Worm (Caenorhabditis elegans) whole organism, L1 larva: Measurements from ENCODE around the gene Y105C5A.12.

Source experiments
- C16A3.4 ChIP-seq: fragments of 150-350 bp; optimal IDR thresholded peaks from 2 replicates; lab custom pipeline; 2014; ENCODE audit warnings: missing biosample characterization, missing genetic modification characterization
- C34B4.2 ChIP-seq: sonication (generic microtip); optimal IDR thresholded peaks from 2 replicates; lab custom pipeline; 2017; ENCODE audit warnings: mild to moderate bottlenecking, missing genetic modification characterization, missing compliant biosample characterization
- F16B12.6 ChIP-seq: fragments of 150-350 bp; optimal IDR thresholded peaks from 2 replicates; lab custom pipeline; 2014; ENCODE audit warnings: missing biosample characterization, missing genetic modification characterization
- Y116A8C.19 ChIP-seq: sonication (generic microtip); optimal IDR thresholded peaks from 2 replicates; lab custom pipeline; 2016; ENCODE audit warnings: missing compliant biosample characterization, missing genetic modification characterization, borderline replicate concordance
- alr-1 ChIP-seq: fragments of 200-800 bp; sonication (Bioruptor generic); optimal IDR thresholded peaks from 2 replicates; lab custom pipeline; 2018; ENCODE audit warnings: borderline replicate concordance, mild to moderate bottlenecking, missing genetic modification characterization, missing compliant biosample characterization
- blmp-1 ChIP-seq: fragments of 150-350 bp; optimal IDR thresholded peaks from 2 replicates; lab custom pipeline; 2014; ENCODE audit warnings: missing biosample characterization, missing genetic modification characterization
- ceh-8 ChIP-seq: fragments of 200-800 bp; sonication (Bioruptor generic); optimal IDR thresholded peaks from 2 replicates; lab custom pipeline; 2018; ENCODE audit warnings: mild to moderate bottlenecking, missing genetic modification characterization, moderate library complexity, missing compliant biosample characterization
- ceh-88 ChIP-seq: fragments of 200-800 bp; sonication (Bioruptor generic); IDR thresholded peaks from 2 replicates; pipeline ENCODE4 v1.3.6; 2022; ENCODE audit warnings: missing genetic modification characterization, missing compliant biosample characterization
- dsc-1 ChIP-seq: sonication (generic microtip); optimal IDR thresholded peaks from 2 replicates; lab custom pipeline; 2016; ENCODE audit warnings: mild to moderate bottlenecking, missing genetic modification characterization, missing compliant biosample characterization
- efl-1 ChIP-seq, 4 experiments: fragments of 150-350 bp; optimal IDR thresholded peaks in 3 of 4; peaks in 1 of 4; 1 replicate in 1 of 4; 2 replicates in 3 of 4; lab custom pipeline; 2014; ENCODE audit warnings: missing biosample characterization in 2 of 4, missing genetic modification characterization in 2 of 4, missing genetic modification reagents in 2 of 4
- egl-27 ChIP-seq, 2 experiments: fragments of 150-350 bp in 1 of 2; sonication (generic microtip); optimal IDR thresholded peaks; 3 replicates each; lab custom pipeline; 2017 to 2018; ENCODE audit warnings: missing biosample characterization in 2 of 2, missing genetic modification characterization in 2 of 2, missing genetic modification reagents in 2 of 2
- elt-2 ChIP-seq: sonication (generic microtip); optimal IDR thresholded peaks from 2 replicates; lab custom pipeline; 2016; ENCODE audit warnings: missing genetic modification characterization, mild to moderate bottlenecking, inconsistent platforms, missing compliant biosample characterization, missing genetic modification reagents
- elt-3 ChIP-seq, 6 experiments: fragments of 150-350 bp in 1 of 6; sonication (generic microtip); optimal IDR thresholded peaks; 2 replicates each; lab custom pipeline; 2017 to 2018; ENCODE audit warnings: missing biosample characterization in 6 of 6, missing genetic modification characterization in 6 of 6, inconsistent platforms in 1 of 6
- ets-5 ChIP-seq: fragments of 200-800 bp; sonication (Bioruptor generic); IDR thresholded peaks from 2 replicates; pipeline ENCODE4 v1.3.6; 2022; ENCODE audit warnings: missing genetic modification characterization, missing compliant biosample characterization
- fkh-10 ChIP-seq: sonication (generic microtip); optimal IDR thresholded peaks from 2 replicates; lab custom pipeline; 2017; ENCODE audit warnings: missing biosample characterization, missing genetic modification reagents, missing genetic modification characterization
- grh-1 ChIP-seq: fragments of 200-800 bp; sonication (Bioruptor generic); IDR thresholded peaks from 2 replicates; pipeline ENCODE4 v1.3.6; 2022; ENCODE audit warnings: missing genetic modification reagents, missing genetic modification characterization, missing compliant biosample characterization
- hpl-2 ChIP-seq: fragments of 150-350 bp; optimal IDR thresholded peaks from 2 replicates; lab custom pipeline; 2014; ENCODE audit warnings: missing biosample characterization, missing genetic modification reagents, missing genetic modification characterization
- jun-1 ChIP-seq: fragments of 150-350 bp; optimal IDR thresholded peaks from 2 replicates; lab custom pipeline; 2014; ENCODE audit warnings: missing biosample characterization, missing genetic modification reagents, missing genetic modification characterization
- lin-13 ChIP-seq: fragments of 150-350 bp; optimal IDR thresholded peaks from 2 replicates; lab custom pipeline; 2014; ENCODE audit warnings: missing biosample characterization, missing genetic modification reagents, missing genetic modification characterization
- lin-15B ChIP-seq: fragments of 150-350 bp; sonication (generic microtip); optimal IDR thresholded peaks from 3 replicates; lab custom pipeline; 2014; ENCODE audit warnings: missing biosample characterization, missing genetic modification characterization
- lin-39 ChIP-seq: fragments of 150-350 bp; optimal IDR thresholded peaks from 2 replicates; lab custom pipeline; 2014; ENCODE audit warnings: missing biosample characterization, missing genetic modification reagents, missing genetic modification characterization
- lsy-2 ChIP-seq, 2 experiments: fragments of 150-350 bp; optimal IDR thresholded peaks; 2 replicates each; lab custom pipeline; 2014; ENCODE audit warnings: missing biosample characterization in 2 of 2, missing genetic modification characterization in 2 of 2
- mab-9 ChIP-seq: fragments of 200-800 bp; sonication (Bioruptor generic); IDR thresholded peaks from 2 replicates; pipeline ENCODE4 v1.3.6; 2022; ENCODE audit warnings: missing genetic modification reagents, missing genetic modification characterization, missing compliant biosample characterization
- mdl-1 ChIP-seq, 2 experiments: fragments of 150-350 bp; optimal IDR thresholded peaks; 2 replicates each; lab custom pipeline; 2014 to 2017; ENCODE audit warnings: missing biosample characterization in 2 of 2, missing genetic modification characterization in 2 of 2, inconsistent platforms in 1 of 2
- mef-2 ChIP-seq: fragments of 150-350 bp; optimal IDR thresholded peaks from 2 replicates; lab custom pipeline; 2014; ENCODE audit warnings: missing biosample characterization, missing genetic modification characterization
- mep-1 ChIP-seq: fragments of 150-350 bp; optimal IDR thresholded peaks from 2 replicates; lab custom pipeline; 2014; ENCODE audit warnings: missing biosample characterization, missing genetic modification characterization
- nhr-11 ChIP-seq: fragments of 150-350 bp; optimal IDR thresholded peaks from 2 replicates; lab custom pipeline; 2014; ENCODE audit warnings: missing biosample characterization, missing genetic modification characterization
- nhr-12 ChIP-seq: sonication (generic microtip); optimal IDR thresholded peaks from 2 replicates; lab custom pipeline; 2017; ENCODE audit warnings: missing biosample characterization, missing genetic modification characterization
- nhr-20 ChIP-seq: sonication (generic microtip); optimal IDR thresholded peaks from 2 replicates; lab custom pipeline; 2016; ENCODE audit warnings: mild to moderate bottlenecking, missing genetic modification characterization, missing compliant biosample characterization
- nhr-237 ChIP-seq: fragments of 150-350 bp; optimal IDR thresholded peaks from 2 replicates; lab custom pipeline; 2014; ENCODE audit warnings: missing biosample characterization, missing genetic modification characterization
- nhr-47 ChIP-seq: sonication (generic microtip); optimal IDR thresholded peaks from 2 replicates; lab custom pipeline; 2016; ENCODE audit warnings: mild to moderate bottlenecking, missing genetic modification characterization, moderate library complexity, missing compliant biosample characterization
- nhr-85 ChIP-seq: sonication (generic microtip); peaks from one replicate; lab custom pipeline; 2016; ENCODE audit warnings: missing genetic modification characterization, inconsistent platforms, missing compliant biosample characterization
- nhr-90 ChIP-seq: sonication (generic microtip); optimal IDR thresholded peaks from 2 replicates; lab custom pipeline; 2016; ENCODE audit warnings: mild to moderate bottlenecking, missing genetic modification characterization, missing compliant biosample characterization; ENCODE audit not compliant: poor library complexity
- pag-3 ChIP-seq: sonication (generic microtip); optimal IDR thresholded peaks from 2 replicates; lab custom pipeline; 2017; ENCODE audit warnings: missing genetic modification characterization, mild to moderate bottlenecking, missing compliant biosample characterization, antibody characterized with exemption, borderline replicate concordance; ENCODE audit not compliant: insufficient read depth
- rnt-1 ChIP-seq: sonication (generic microtip); optimal IDR thresholded peaks from 2 replicates; lab custom pipeline; 2016; ENCODE audit warnings: mild to moderate bottlenecking, missing genetic modification characterization, moderate library complexity, missing compliant biosample characterization
- skn-1 ChIP-seq: fragments of 150-350 bp; optimal IDR thresholded peaks from 2 replicates; lab custom pipeline; 2014; ENCODE audit warnings: missing biosample characterization, missing genetic modification characterization
- sptf-1 ChIP-seq: fragments of 150-350 bp; optimal IDR thresholded peaks from 2 replicates; lab custom pipeline; 2014; ENCODE audit warnings: missing biosample characterization, missing genetic modification characterization
- tbx-2 ChIP-seq: sonication (generic microtip); optimal IDR thresholded peaks from 2 replicates; lab custom pipeline; 2016; ENCODE audit warnings: missing genetic modification characterization, missing compliant biosample characterization
- unc-130 ChIP-seq: fragments of 150-350 bp; optimal IDR thresholded peaks from 2 replicates; lab custom pipeline; 2017; ENCODE audit warnings: missing biosample characterization, missing genetic modification characterization, inconsistent platforms
- unc-62 ChIP-seq: fragments of 150-350 bp; optimal IDR thresholded peaks from 2 replicates; lab custom pipeline; 2014; ENCODE audit warnings: missing biosample characterization, missing genetic modification reagents, missing genetic modification characterization
- vab-15 ChIP-seq: sonication (generic microtip); optimal IDR thresholded peaks from 2 replicates; lab custom pipeline; 2017; ENCODE audit warnings: missing genotype, mild to moderate bottlenecking, missing genetic modification characterization, missing compliant biosample characterization
- zag-1 ChIP-seq: fragments of 150-350 bp; optimal IDR thresholded peaks from 2 replicates; lab custom pipeline; 2014; ENCODE audit warnings: missing biosample characterization, missing genetic modification characterization
- ztf-11 ChIP-seq, 2 experiments: sonication (generic microtip); optimal IDR thresholded peaks; 2 replicates each; lab custom pipeline; 2016 to 2017; ENCODE audit warnings: missing genetic modification characterization in 2 of 2, missing biosample characterization in 1 of 2, missing compliant biosample characterization in 1 of 2
- ztf-4 ChIP-seq: fragments of 150-350 bp; optimal IDR thresholded peaks from 2 replicates; lab custom pipeline; 2014; ENCODE audit warnings: missing biosample characterization, missing genetic modification characterization

Gene Y105C5A.12

ce11 chrIV:15617667-15618066, 23.9 kb downstream of the Y105C5A.12 start:
- TF ChIP-seq grh-1 (no peak), tbx-2 (tag; lab: Kevin White, UChicago) (no peak), nhr-20 (peak; percentile 50), pag-3 (no peak), nhr-85 (peak; percentile 87), rnt-1 (tag; lab: Kevin White, UChicago) (no peak), nhr-237 (tag; lab: Kevin White, UChicago) (no peak), nhr-90 (tag; lab: Kevin White, UChicago) (no peak), elt-2 (tag; lab: Kevin White, UChicago) (no peak), blmp-1 (tag; lab: Kevin White, UChicago) (peak; percentile 34), nhr-11 (tag; lab: Kevin White, UChicago) (no peak), mep-1 (tag; lab: Kevin White, UChicago) (peak; percentile 13), sptf-1 (tag; lab: Kevin White, UChicago) (no peak), egl-27 (tag; optimal IDR thresholded peaks at IDR 0.05; lab: Kevin White, UChicago) (no peak), elt-3 (tag; optimal IDR thresholded peaks at IDR 0.05; lab: Kevin White, UChicago) (peak in 1 of 6 experiments; percentile 36), vab-15 (tag; lab: Kevin White, UChicago) (no peak), fkh-10 (GFP tag; lab: Kevin White, UChicago) (no peak), ceh-88 (GFP tag; lab: Robert Waterston, UW) (no peak), lsy-2 (tag; optimal IDR thresholded peaks at IDR 0.05; lab: Kevin White, UChicago) (peak in 1 of 2 experiments; percentile 28)

ce11 chrIV:15616971-15617370, 24.6 kb downstream of the Y105C5A.12 start, which contains the start of gene Y105C5A.8:
Y105C5A.8 (minus strand) TSS chrIV:15617071.
- TF ChIP-seq nhr-47 (tag; lab: Kevin White, UChicago) (no peak), C34B4.2 (tag; lab: Kevin White, UChicago) (no peak), Y116A8C.19 (tag; lab: Kevin White, UChicago) (no peak), unc-130 (tag; lab: Kevin White, UChicago) (no peak), nhr-12 (tag; lab: Kevin White, UChicago) (no peak), C16A3.4 (tag; lab: Kevin White, UChicago) (no peak), ets-5 (GFP tag; lab: Robert Waterston, UW) (no peak), skn-1 (no peak), ceh-8 (GFP tag; lab: Kevin White, UChicago) (no peak), alr-1 (tag; lab: Kevin White, UChicago) (no peak), zag-1 (tag; lab: Kevin White, UChicago) (no peak), egl-27 (tag; optimal IDR thresholded peaks at IDR 0.05; lab: Kevin White, UChicago) (no peak)
- TF ChIP-seq, all 84 proteins: peak for 0

ce11 chrIV:15613141-15613540, 28.5 kb downstream of the Y105C5A.12 start:
- TF ChIP-seq nhr-47 (tag; lab: Kevin White, UChicago): no peak
- no peak for TF ChIP-seq unc-62 (GFP tag; lab: Kevin White, UChicago)
- no peak for TF ChIP-seq ztf-4 (tag; lab: Kevin White, UChicago)
- no peak for TF ChIP-seq unc-130 (tag; lab: Kevin White, UChicago)
- TF ChIP-seq jun-1 (tag; lab: Kevin White, UChicago): no peak
- TF ChIP-seq fkh-10 (GFP tag; lab: Kevin White, UChicago): no peak
- no peak for TF ChIP-seq mef-2
- no peak for TF ChIP-seq ztf-11 (tag; optimal IDR thresholded peaks at IDR 0.05; lab: Kevin White, UChicago)
- no peak for TF ChIP-seq dsc-1 (tag; lab: Kevin White, UChicago)
- TF ChIP-seq lin-39 (tag; lab: Kevin White, UChicago): no peak
- no peak for TF ChIP-seq nhr-85
- TF ChIP-seq F16B12.6 (tag; lab: Kevin White, UChicago): no peak
- no peak for TF ChIP-seq mdl-1 (tag; optimal IDR thresholded peaks at IDR 0.05; lab: Kevin White, UChicago)
- TF ChIP-seq lin-13: no peak
- TF ChIP-seq hpl-2 (GFP tag; lab: Kevin White, UChicago): no peak
- TF ChIP-seq elt-2 (tag; lab: Kevin White, UChicago): no peak
- no peak for TF ChIP-seq mab-9 (GFP tag; lab: Robert Waterston, UW)
- no peak for TF ChIP-seq efl-1 (optimal IDR thresholded peaks at IDR 0.05; lab: Kevin White, UChicago)
- TF ChIP-seq efl-1 (GFP tag; optimal IDR thresholded peaks at IDR 0.05 in 1 of 2; lab: Kevin White, UChicago): no peak
- no peak for TF ChIP-seq lin-15B (tag; lab: Kevin White, UChicago)
